Fruit fly (Drosophila melanogaster): ENCODE measurements around the gene CG10311.

- no peak for TF ChIP-seq CG10631 (GFP tag; optimal IDR thresholded peaks at IDR 0.05)
- TF ChIP-seq Eip93F (GFP tag; optimal IDR thresholded peaks at IDR 0.05) = no peak
- TF ChIP-seq CG6854 (GFP tag; optimal IDR thresholded peaks at IDR 0.05) = no peak
- no peak for TF ChIP-seq CG6276 (GFP tag; optimal IDR thresholded peaks at IDR 0.05)
Observed at dm6 chr3R:16348289-16348688, 8.5 kb downstream of the CG10311 start.
